Worm (Caenorhabditis elegans) whole organism, L2 larva: ENCODE data around the gene clec-232.

Source experiments
- nhr-10 ChIP-seq: sonication (generic microtip); optimal IDR thresholded peaks from 2 replicates; lab custom pipeline; 2017; ENCODE audit warnings: missing biosample characterization, missing genetic modification characterization
- nhr-11 ChIP-seq: fragments of 150-350 bp; optimal IDR thresholded peaks from 2 replicates; lab custom pipeline; 2014; ENCODE audit warnings: missing biosample characterization, missing genetic modification characterization
- nhr-237 ChIP-seq: fragments of 150-350 bp; optimal IDR thresholded peaks from 2 replicates; lab custom pipeline; 2014; ENCODE audit warnings: missing biosample characterization, missing genetic modification characterization
- nhr-25 ChIP-seq: fragments of 150-350 bp; sonication (generic microtip); optimal IDR thresholded peaks from 3 replicates; lab custom pipeline; 2014; ENCODE audit warnings: missing biosample characterization, missing genetic modification characterization
- skn-1 ChIP-seq: sonication (generic microtip); optimal IDR thresholded peaks from 2 replicates; lab custom pipeline; 2017; ENCODE audit warnings: missing biosample characterization, missing genetic modification characterization
- snpc-4 ChIP-seq: fragments of 150-350 bp; optimal IDR thresholded peaks from 2 replicates; lab custom pipeline; 2014; ENCODE audit warnings: missing biosample characterization, missing genetic modification characterization
- unc-55 ChIP-seq: fragments of 150-350 bp; sonication (generic microtip); optimal IDR thresholded peaks from 3 replicates; lab custom pipeline; 2014; ENCODE audit warnings: missing biosample characterization, missing genetic modification reagents, missing genetic modification characterization
- unc-62 ChIP-seq: fragments of 150-350 bp; optimal IDR thresholded peaks from 2 replicates; lab custom pipeline; 2014; ENCODE audit warnings: missing biosample characterization, missing genetic modification reagents, missing genetic modification characterization
- zag-1 ChIP-seq: fragments of 150-350 bp; optimal IDR thresholded peaks from 2 replicates; lab custom pipeline; 2014; ENCODE audit warnings: missing biosample characterization, missing genetic modification characterization
- ztf-1 ChIP-seq: fragments of 200-800 bp; sonication (Bioruptor generic); conservative IDR thresholded peaks from 2 replicates; pipeline ENCODE4 v1.3.6; 2022; ENCODE audit warnings: missing genetic modification characterization, missing compliant biosample characterization
- ztf-11 ChIP-seq: sonication (generic microtip); optimal IDR thresholded peaks from 2 replicates; lab custom pipeline; 2017; ENCODE audit warnings: missing biosample characterization, missing genetic modification characterization

DNA sequence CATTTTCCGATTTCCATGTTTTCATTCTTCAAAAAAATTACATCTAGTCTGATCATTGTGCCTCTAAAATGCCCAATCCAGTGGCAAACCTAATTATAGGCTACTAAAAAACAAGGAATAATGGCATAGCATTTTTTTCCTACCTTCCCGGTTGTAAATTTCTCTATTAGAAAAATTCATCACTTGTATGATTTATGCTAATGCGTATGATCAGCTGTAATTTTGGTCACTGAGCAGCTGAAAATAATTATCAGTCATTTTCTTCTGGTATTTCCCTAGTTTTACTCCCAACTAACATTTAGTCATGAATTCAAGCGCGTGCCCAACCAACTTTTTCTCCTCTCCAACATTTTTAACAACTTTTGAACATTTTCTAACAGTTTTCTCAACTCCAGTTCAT lies 20.4 kb upstream of the clec-232 start, which contains the start of gene srh-186:
- TF ChIP-seq snpc-4 (tag; lab: Kevin White, UChicago) (no peak), nhr-25 (tag; lab: Kevin White, UChicago) (no peak), nhr-11 (no peak), zag-1 (tag; lab: Kevin White, UChicago) (no peak), ztf-1 (no peak), nhr-237 (no peak), unc-62 (GFP tag; lab: Kevin White, UChicago) (no peak), unc-55 (GFP tag; lab: Kevin White, UChicago) (no peak), skn-1 (tag; lab: Kevin White, UChicago) (no peak), nhr-10 (tag; lab: Kevin White, UChicago) (no peak), ztf-11 (tag; lab: Kevin White, UChicago) (no peak)
